Fruit fly (Drosophila melanogaster) whole organism, pupa: ENCODE results near the gene CG13038.
A peak's percentile ranks its signal among the peaks of the same experiment; 100 is the strongest.

ENCODE experiments used
- CG10348 ChIP-seq: fragments of 200-800 bp; sonication (Bioruptor generic); IDR thresholded peaks from 2 replicates; pipeline ENCODE4 v1.3.6; 2022; ENCODE audit warnings: missing biosample characterization, missing genetic modification characterization
- CG12605 ChIP-seq: fragments of 200-800 bp; sonication (Bioruptor generic); IDR thresholded peaks from 2 replicates; pipeline ENCODE4 v1.3.6; 2022; ENCODE audit warnings: missing biosample characterization, missing genetic modification characterization
- CG13204 ChIP-seq: fragments of 200-800 bp; sonication (Bioruptor generic); optimal IDR thresholded peaks from 2 replicates; lab custom pipeline; 2018; ENCODE audit warnings: missing biosample characterization, mild to moderate bottlenecking, missing genetic modification characterization, moderate library complexity
- CG14655 ChIP-seq: fragments of 200-800 bp; sonication (Bioruptor generic); optimal IDR thresholded peaks from 3 replicates; lab custom pipeline; 2017; ENCODE audit warnings: mild to moderate bottlenecking, missing biosample characterization, missing genetic modification reagents, missing genetic modification characterization
- CG15710 ChIP-seq: fragments of 200-800 bp; sonication (Bioruptor generic); optimal IDR thresholded peaks from 2 replicates; lab custom pipeline; 2018; ENCODE audit warnings: missing biosample characterization, mild to moderate bottlenecking, missing genetic modification characterization, moderate library complexity
- CG17806 ChIP-seq: fragments of 200-800 bp; sonication (Bioruptor generic); optimal IDR thresholded peaks from 2 replicates; lab custom pipeline; 2018; ENCODE audit warnings: missing biosample characterization, mild to moderate bottlenecking, missing genetic modification characterization, moderate library complexity
- CG32121 ChIP-seq: fragments of 200-800 bp; sonication (Bioruptor generic); IDR thresholded peaks from 2 replicates; pipeline ENCODE4 v1.3.6; 2022; ENCODE audit warnings: missing biosample characterization, missing genetic modification characterization
- CG34367 ChIP-seq: fragments of 200-800 bp; sonication (Bioruptor generic); optimal IDR thresholded peaks from 2 replicates; lab custom pipeline; 2018; ENCODE audit warnings: missing biosample characterization, mild to moderate bottlenecking, missing genetic modification characterization
- CG4496 ChIP-seq: fragments of 200-800 bp; sonication (Bioruptor generic); IDR thresholded peaks from 3 replicates; pipeline ENCODE4 v1.3.6; 2022; ENCODE audit warnings: missing biosample characterization, missing genetic modification characterization
- CG8159 ChIP-seq: fragments of 200-800 bp; sonication (Bioruptor generic); optimal IDR thresholded peaks from 3 replicates; lab custom pipeline; 2018; ENCODE audit warnings: missing biosample characterization, mild to moderate bottlenecking, missing genetic modification characterization, moderate library complexity
- CG8301 ChIP-seq: fragments of 200-800 bp; sonication (Bioruptor generic); optimal IDR thresholded peaks from 2 replicates; lab custom pipeline; 2018; ENCODE audit warnings: missing biosample characterization, mild to moderate bottlenecking, missing genetic modification characterization
- CG9948 ChIP-seq: fragments of 200-800 bp; sonication (Bioruptor generic); optimal IDR thresholded peaks from 2 replicates; lab custom pipeline; 2018; ENCODE audit warnings: missing biosample characterization, mild to moderate bottlenecking, missing genetic modification characterization, moderate library complexity
- D1 ChIP-seq: fragments of 200-800 bp; sonication (Bioruptor generic); optimal IDR thresholded peaks from 2 replicates; lab custom pipeline; 2018; ENCODE audit warnings: missing biosample characterization, mild to moderate bottlenecking, missing genetic modification characterization, moderate library complexity
- EcR ChIP-seq: fragments of 200-800 bp; sonication (Bioruptor generic); optimal IDR thresholded peaks from 3 replicates; lab custom pipeline; 2019; ENCODE audit warnings: missing biosample characterization, missing genetic modification characterization, mild to moderate bottlenecking, moderate library complexity, missing genetic modification reagents
- Ets98B ChIP-seq: fragments of 200-800 bp; sonication (Bioruptor generic); IDR thresholded peaks from 2 replicates; pipeline ENCODE4 v1.3.6; 2022; ENCODE audit warnings: missing biosample characterization, missing genetic modification characterization
- Pif1A ChIP-seq: fragments of 200-800 bp; sonication (Bioruptor generic); optimal IDR thresholded peaks from 3 replicates; lab custom pipeline; 2016; ENCODE audit warnings: missing biosample characterization, missing genetic modification characterization
- Pif1B ChIP-seq: fragments of 200-800 bp; sonication (Bioruptor generic); optimal IDR thresholded peaks from 3 replicates; lab custom pipeline; 2016; ENCODE audit warnings: missing biosample characterization, missing genetic modification characterization
- Snoo ChIP-seq: fragments of 200-800 bp; sonication (Bioruptor generic); optimal IDR thresholded peaks from 3 replicates; lab custom pipeline; 2017; ENCODE audit warnings: missing biosample characterization, mild to moderate bottlenecking, missing genetic modification characterization, inconsistent platforms
- fd96Ca ChIP-seq: fragments of 200-800 bp; sonication (Bioruptor generic); IDR thresholded peaks from 3 replicates; pipeline ENCODE4 v1.3.6; 2022; ENCODE audit warnings: missing biosample characterization, missing genetic modification characterization
- gl ChIP-seq: fragments of 200-800 bp; sonication (Bioruptor generic); optimal IDR thresholded peaks from 2 replicates; lab custom pipeline; 2018; ENCODE audit warnings: missing biosample characterization, mild to moderate bottlenecking, missing genetic modification characterization
- rn ChIP-seq: fragments of 200-800 bp; sonication (Bioruptor generic); IDR thresholded peaks from 2 replicates; pipeline ENCODE4 v1.3.6; 2022; ENCODE audit warnings: missing biosample characterization, missing genetic modification characterization

The CG13038 gene

dm6 chr3L:16327776-16328175 is at the start of gene CG13038:
TSS of gene CG13038 (minus strand) at chr3L:16327893.
- TF ChIP-seq gl (no peak), Ets98B (GFP tag; lab: Robert Waterston, UW) (peak; percentile 66), fd96Ca (peak; percentile 59; the same call in 1 of the 3 replicates), CG4496 (GFP tag; lab: Robert Waterston, UW) (peak; percentile 63)

dm6 chr3L:16369526-16369925 is 41.8 kb upstream of the CG13038 start, which contains the start of gene CG18814:
TSS of gene CG18814 (plus strand) at chr3L:16369826.
- TF ChIP-seq Snoo (tag; lab: Kevin White, UChicago) (no peak), CG8159 (tag; lab: Kevin White, UChicago) (no peak), CG32121 (GFP tag; lab: Robert Waterston, UW) (no peak), CG34367 (no peak), fd96Ca (no peak), CG14655 (GFP tag; lab: Kevin White, UChicago) (no peak), D1 (tag; lab: Kevin White, UChicago) (no peak), CG17806 (tag; lab: Kevin White, UChicago) (no peak), Pif1B (GFP tag; lab: Kevin White, UChicago) (no peak), CG9948 (tag; lab: Kevin White, UChicago) (no peak), CG13204 (GFP tag; lab: Kevin White, UChicago) (no peak), CG12605 (GFP tag; lab: Robert Waterston, UW) (no peak), Ets98B (GFP tag; lab: Robert Waterston, UW) (no peak), CG15710 (tag; lab: Kevin White, UChicago) (no peak)

- TF ChIP-seq CG8301 (tag; lab: Kevin White, UChicago) (no peak), EcR (peak; percentile 7)
These were observed 40.5 kb upstream of the CG13038 start, which contains the start of gene CG4842 for dm6 chr3L:16368199-16368598. TSS of gene CG4842 (plus strand) at chr3L:16368389.

dm6 chr3L:16367240-16367639 is 39.5 kb upstream of the CG13038 start, which contains the start of gene Cpr72Ec:
TSS of gene Cpr72Ec (minus strand) at chr3L:16367340.
- TF ChIP-seq rn (GFP tag; lab: Robert Waterston, UW) = no peak
- no peak for TF ChIP-seq CG8159 (tag; lab: Kevin White, UChicago)
- no peak for TF ChIP-seq CG14655 (GFP tag; lab: Kevin White, UChicago)
- TF ChIP-seq D1 (tag; lab: Kevin White, UChicago) = no peak
- TF ChIP-seq CG4496 (GFP tag; lab: Robert Waterston, UW) = no peak
- TF ChIP-seq CG12605 (GFP tag; lab: Robert Waterston, UW) = no peak
- TF ChIP-seq Snoo (tag; lab: Kevin White, UChicago) = no peak
- TF ChIP-seq Pif1B (GFP tag; lab: Kevin White, UChicago) = no peak
- no peak for TF ChIP-seq EcR
- TF ChIP-seq Ets98B (GFP tag; lab: Robert Waterston, UW) = no peak
- no peak for TF ChIP-seq CG17806 (tag; lab: Kevin White, UChicago)
- no peak for TF ChIP-seq CG34367
- TF ChIP-seq CG13204 (GFP tag; lab: Kevin White, UChicago) = no peak

DNA sequence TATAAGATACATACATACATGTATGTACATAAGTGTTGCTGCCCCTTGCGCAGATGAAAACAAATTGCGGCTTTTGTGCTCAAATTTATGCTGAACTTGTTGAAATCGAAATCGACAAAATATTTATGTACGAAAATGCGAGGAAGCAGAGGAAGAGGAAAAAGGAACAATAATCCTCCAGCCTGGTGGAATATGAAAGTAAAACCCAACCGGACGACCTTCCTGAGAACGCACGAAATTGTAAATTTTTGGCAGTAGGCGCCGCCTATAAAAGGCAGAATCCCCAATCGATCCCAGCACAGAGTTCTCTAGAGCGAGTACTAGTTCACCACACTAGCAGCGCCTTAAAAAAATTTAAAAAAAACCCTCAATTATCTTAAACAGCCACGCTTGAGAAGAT is 36.9 kb upstream of the CG13038 start, which contains the start of gene Cpr72Eb:
Cpr72Eb (plus strand) TSS at position 301 of the 400 bp plus-strand sequence.
- no peak for TF ChIP-seq CG14655 (GFP tag; lab: Kevin White, UChicago)
- TF ChIP-seq rn (GFP tag; lab: Robert Waterston, UW) = no peak
- TF ChIP-seq CG4496 (GFP tag; lab: Robert Waterston, UW) = no peak
- TF ChIP-seq CG17806 (tag; lab: Kevin White, UChicago) = no peak
- TF ChIP-seq EcR = no peak

DNA sequence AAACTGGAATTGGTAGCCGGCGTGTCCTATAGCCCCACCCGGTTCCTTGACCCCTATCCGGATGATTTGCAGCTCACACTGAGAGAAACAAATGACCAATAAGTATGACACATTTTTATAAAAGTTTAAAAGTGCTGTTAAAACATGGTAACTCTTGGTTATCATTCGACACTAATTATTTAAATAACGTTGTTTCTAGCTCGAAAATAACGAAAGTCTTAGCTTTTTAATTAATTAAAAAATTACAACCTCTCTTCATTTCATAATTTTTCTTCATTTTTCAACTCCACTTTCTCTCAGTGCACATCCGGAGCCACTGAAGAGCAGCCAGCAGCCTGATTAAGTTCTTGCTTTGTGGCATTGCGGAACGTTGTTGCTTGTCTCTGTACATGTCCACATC is 36.5 kb upstream of the CG13038 start:
- TF ChIP-seq CG8159 (tag; lab: Kevin White, UChicago) = peak; percentile 92
- TF ChIP-seq CG15710 (tag; lab: Kevin White, UChicago) = peak; percentile 90
- TF ChIP-seq CG32121 (GFP tag; lab: Robert Waterston, UW) = 0 out of 2 replicates have a peak, but pooled peaks have one; percentile 24
- TF ChIP-seq CG10348 = no peak
- TF ChIP-seq Pif1A (GFP tag; lab: Kevin White, UChicago) = peak; percentile 81
- TF ChIP-seq CG13204 (GFP tag; lab: Kevin White, UChicago) = no peak
- no peak for TF ChIP-seq Ets98B (GFP tag; lab: Robert Waterston, UW)
- peak; percentile 75 for TF ChIP-seq CG8301 (tag; lab: Kevin White, UChicago)
- peak; percentile 44; the same call in 1 of the 2 replicates for TF ChIP-seq CG12605 (GFP tag; lab: Robert Waterston, UW)
- peak; percentile 85 for TF ChIP-seq CG34367
- 0 out of 3 replicates have a peak, but pooled peaks have one; percentile 21 for TF ChIP-seq CG4496 (GFP tag; lab: Robert Waterston, UW)
- no peak for TF ChIP-seq rn (GFP tag; lab: Robert Waterston, UW)
- TF ChIP-seq gl = peak; percentile 76
- TF ChIP-seq fd96Ca = no peak
- peak; percentile 86 for TF ChIP-seq Pif1B (GFP tag; lab: Kevin White, UChicago)
- peak; percentile 87 for TF ChIP-seq CG9948 (tag; lab: Kevin White, UChicago)
- TF ChIP-seq EcR = peak; percentile 96
- TF ChIP-seq D1 (tag; lab: Kevin White, UChicago) = peak; percentile 85
- peak; percentile 85 for TF ChIP-seq CG14655 (GFP tag; lab: Kevin White, UChicago)
- TF ChIP-seq Snoo (tag; lab: Kevin White, UChicago) = peak; percentile 81
- peak; percentile 90 for TF ChIP-seq CG17806 (tag; lab: Kevin White, UChicago)
- TF ChIP-seq, all 21 proteins: peak for 16
